Worm (Caenorhabditis elegans) whole organism, midembryonic: Measurements from ENCODE around the gene mpk-1.
A peak's percentile ranks its signal among the peaks of the same experiment; 100 is the strongest.

Experiments
- T22C8.4 ChIP-seq: fragments of 200-800 bp; sonication (Bioruptor generic); IDR thresholded peaks from 2 replicates; pipeline ENCODE4 v1.3.6; 2022; ENCODE audit warnings: missing genetic modification characterization, missing compliant biosample characterization
- cog-1 ChIP-seq: sonication (generic microtip); optimal IDR thresholded peaks from 2 replicates; lab custom pipeline; 2016; ENCODE audit warnings: missing genetic modification characterization, missing compliant biosample characterization
- flt-1 ChIP-seq: fragments of 200-800 bp; sonication (Bioruptor generic); IDR thresholded peaks from 2 replicates; pipeline ENCODE4 v1.3.6; 2022; ENCODE audit warnings: missing genetic modification characterization, missing compliant biosample characterization
- klf-2 ChIP-seq: fragments of 200-800 bp; sonication (Bioruptor generic); conservative IDR thresholded peaks from 2 replicates; pipeline ENCODE4 v1.3.6; 2022; ENCODE audit warnings: missing genetic modification reagents, missing genetic modification characterization, missing compliant biosample characterization
- med-1 ChIP-seq: sonication (generic microtip); optimal IDR thresholded peaks from 2 replicates; lab custom pipeline; 2017; ENCODE audit warnings: missing genetic modification characterization, mild to moderate bottlenecking, missing compliant biosample characterization, antibody characterized with exemption, missing genetic modification reagents; ENCODE audit not compliant: insufficient read depth
- ref-1 ChIP-seq: fragments of 200-800 bp; sonication (Bioruptor generic); conservative IDR thresholded peaks from 2 replicates; pipeline ENCODE4 v1.3.6; 2022; ENCODE audit warnings: missing genetic modification reagents, missing genetic modification characterization, missing compliant biosample characterization
- tab-1 ChIP-seq: fragments of 200-800 bp; sonication (Bioruptor generic); IDR thresholded peaks from 2 replicates; pipeline ENCODE4 v1.3.6; 2022; ENCODE audit warnings: missing genetic modification characterization, missing compliant biosample characterization
- ztf-23 ChIP-seq: fragments of 200-800 bp; sonication (Bioruptor generic); IDR thresholded peaks from 2 replicates; pipeline ENCODE4 v1.3.6; 2022; ENCODE audit warnings: missing genetic modification reagents, missing genetic modification characterization, missing compliant biosample characterization
- ztf-29 ChIP-seq: fragments of 200-800 bp; sonication (Bioruptor generic); IDR thresholded peaks from 2 replicates; pipeline ENCODE4 v1.3.6; 2022; ENCODE audit warnings: missing genetic modification reagents, missing genetic modification characterization, missing compliant biosample characterization

The mpk-1 gene

DNA sequence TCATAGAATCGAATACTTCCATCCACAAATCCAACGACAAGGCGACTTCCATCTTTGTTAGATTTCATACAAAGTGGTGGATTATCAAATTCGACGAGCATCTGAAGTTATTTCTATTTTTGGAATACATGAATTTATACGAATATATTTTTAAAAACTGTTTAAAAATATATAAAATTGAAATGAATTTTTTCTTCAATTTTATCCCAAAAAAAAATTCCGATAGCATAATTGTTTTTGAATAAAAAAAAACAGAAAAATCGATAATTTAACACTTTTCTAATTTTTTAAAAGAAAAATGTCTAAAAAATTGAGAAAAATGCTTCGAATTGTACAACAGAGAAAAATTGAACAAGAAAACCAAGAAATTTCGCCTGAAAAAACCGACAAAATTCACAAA lies 19.7 kb upstream of the mpk-1 start, which contains the start of gene Y44F5A.1:
Gene Y44F5A.1 (minus strand): TSS at position 101 of the 400 bp plus-strand sequence.
- no peak for TF ChIP-seq flt-1 (GFP tag; lab: Robert Waterston, UW)
- no peak for TF ChIP-seq ref-1 (GFP tag; lab: Robert Waterston, UW)
- TF ChIP-seq ztf-29 (GFP tag; lab: Robert Waterston, UW) = no peak
- no peak for TF ChIP-seq med-1 (GFP tag; lab: Kevin White, UChicago)
- TF ChIP-seq T22C8.4 (GFP tag; lab: Robert Waterston, UW) = no peak
- no peak for TF ChIP-seq tab-1 (GFP tag; lab: Robert Waterston, UW)
- no peak for TF ChIP-seq klf-2 (GFP tag; lab: Robert Waterston, UW)
- no peak for TF ChIP-seq cog-1
- no peak for TF ChIP-seq ztf-23 (GFP tag; lab: Robert Waterston, UW)

- TF ChIP-seq T22C8.4 (GFP tag; lab: Robert Waterston, UW) = no peak
- TF ChIP-seq tab-1 (GFP tag; lab: Robert Waterston, UW) = no peak
- no peak for TF ChIP-seq klf-2 (GFP tag; lab: Robert Waterston, UW)
- TF ChIP-seq cog-1 = no peak
- no peak for TF ChIP-seq ztf-23 (GFP tag; lab: Robert Waterston, UW)
- TF ChIP-seq flt-1 (GFP tag; lab: Robert Waterston, UW) = no peak
- TF ChIP-seq ztf-29 (GFP tag; lab: Robert Waterston, UW) = no peak
- no peak for TF ChIP-seq ref-1 (GFP tag; lab: Robert Waterston, UW)
- no peak for TF ChIP-seq med-1 (GFP tag; lab: Kevin White, UChicago)
Observed at ce11 chrIII:4244285-4244684, 16.4 kb upstream of the mpk-1 start, which contains the start of gene zhit-2. TSS of gene zhit-2 (minus strand) at chrIII:4244385.

DNA sequence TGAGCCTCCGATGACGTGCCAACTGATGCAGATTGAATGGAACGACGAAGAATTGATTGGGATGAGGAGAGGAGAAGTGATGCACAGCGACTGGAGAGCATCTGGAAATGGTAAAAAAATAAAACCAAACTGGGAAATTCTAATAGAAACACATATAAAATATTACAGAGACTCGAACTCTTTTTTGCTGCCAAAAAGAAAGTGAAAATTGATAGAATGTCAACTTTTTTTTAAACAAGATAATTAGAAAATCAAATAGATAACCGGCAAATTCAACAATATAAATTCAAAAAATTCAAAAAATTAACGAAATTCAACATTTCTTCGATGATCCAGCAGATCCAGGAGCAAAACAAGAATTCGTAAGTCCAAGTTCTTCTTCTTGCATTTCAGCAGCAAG lies 15.6 kb upstream of the mpk-1 start, which contains the start of gene mrpl-21:
Gene mrpl-21 (minus strand): TSS at position 101 of the 400 bp plus-strand sequence.
- TF ChIP-seq flt-1 (GFP tag; lab: Robert Waterston, UW) (no peak), med-1 (GFP tag; lab: Kevin White, UChicago) (no peak), klf-2 (GFP tag; lab: Robert Waterston, UW) (no peak), cog-1 (no peak), ztf-29 (GFP tag; lab: Robert Waterston, UW) (no peak), ref-1 (GFP tag; lab: Robert Waterston, UW) (no peak), T22C8.4 (GFP tag; lab: Robert Waterston, UW) (no peak), ztf-23 (GFP tag; lab: Robert Waterston, UW) (no peak), tab-1 (GFP tag; lab: Robert Waterston, UW) (no peak)

DNA sequence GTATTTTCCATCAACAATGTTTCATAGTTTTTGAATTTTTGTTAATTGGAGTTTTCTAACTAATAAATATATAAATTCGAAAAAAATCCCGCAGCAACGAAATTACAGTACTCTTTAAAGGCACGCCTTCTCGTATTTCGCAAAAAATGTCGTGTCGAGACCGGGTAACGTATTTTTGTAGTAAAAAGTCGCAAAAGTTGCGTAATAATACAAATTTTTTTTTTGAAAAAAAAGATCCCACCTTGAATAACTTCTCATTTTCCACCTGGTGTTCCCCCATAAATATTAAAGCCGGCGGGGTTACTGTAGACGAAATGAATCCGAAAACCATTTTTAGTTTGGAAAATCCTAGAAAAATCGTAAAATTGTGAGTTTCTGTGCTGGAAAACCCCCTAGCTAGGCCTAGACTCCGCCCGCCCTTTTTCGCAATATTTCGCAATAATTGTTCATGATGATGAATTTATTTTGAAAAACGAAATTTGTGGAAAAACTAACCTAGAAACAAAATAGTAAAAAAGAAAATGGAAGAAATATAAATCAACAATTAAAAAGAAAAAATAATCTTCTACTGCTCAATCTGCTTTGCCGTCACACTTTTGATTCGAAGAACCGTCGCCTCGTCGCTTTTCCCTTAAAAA lies 14.4 kb upstream of the mpk-1 start, which contains the start of gene F43C1.7:
Gene F43C1.7 (minus strand): TSS at position 351 of the 638 bp plus-strand sequence.
- TF ChIP-seq klf-2 (GFP tag; lab: Robert Waterston, UW) = no peak
- no peak for TF ChIP-seq T22C8.4 (GFP tag; lab: Robert Waterston, UW)
- TF ChIP-seq ztf-29 (GFP tag; lab: Robert Waterston, UW) = no peak
- TF ChIP-seq ref-1 (GFP tag; lab: Robert Waterston, UW) = no peak
- no peak for TF ChIP-seq ztf-23 (GFP tag; lab: Robert Waterston, UW)
- no peak for TF ChIP-seq tab-1 (GFP tag; lab: Robert Waterston, UW)
- TF ChIP-seq med-1 (GFP tag; lab: Kevin White, UChicago) = no peak
- no peak for TF ChIP-seq cog-1
- TF ChIP-seq flt-1 (GFP tag; lab: Robert Waterston, UW) = no peak

ce11 chrIII:4241181-4241580 lies 13.3 kb upstream of the mpk-1 start:
- no peak for TF ChIP-seq cog-1
- no peak for TF ChIP-seq T22C8.4 (GFP tag; lab: Robert Waterston, UW)

ce11 chrIII:4240126-4240525 lies 12.2 kb upstream of the mpk-1 start:
- no peak for TF ChIP-seq ztf-23 (GFP tag; lab: Robert Waterston, UW)
- no peak for TF ChIP-seq tab-1 (GFP tag; lab: Robert Waterston, UW)
- no peak for TF ChIP-seq med-1 (GFP tag; lab: Kevin White, UChicago)
- TF ChIP-seq ztf-29 (GFP tag; lab: Robert Waterston, UW) = no peak
- no peak for TF ChIP-seq flt-1 (GFP tag; lab: Robert Waterston, UW)
- no peak for TF ChIP-seq cog-1
- no peak for TF ChIP-seq T22C8.4 (GFP tag; lab: Robert Waterston, UW)
- no peak for TF ChIP-seq ref-1 (GFP tag; lab: Robert Waterston, UW)
- TF ChIP-seq klf-2 (GFP tag; lab: Robert Waterston, UW) = no peak

- TF ChIP-seq ztf-23 (GFP tag; lab: Robert Waterston, UW) (0 out of 2 replicates have a peak, but pooled peaks have one; percentile 36), tab-1 (GFP tag; lab: Robert Waterston, UW) (no peak), klf-2 (GFP tag; lab: Robert Waterston, UW) (no peak), T22C8.4 (GFP tag; lab: Robert Waterston, UW) (no peak), ref-1 (GFP tag; lab: Robert Waterston, UW) (no peak), med-1 (GFP tag; lab: Kevin White, UChicago) (no peak), ztf-29 (GFP tag; lab: Robert Waterston, UW) (no peak), flt-1 (GFP tag; lab: Robert Waterston, UW) (0 out of 2 replicates have a peak, but pooled peaks have one; percentile 44), cog-1 (peak; percentile 89)
Observed at ce11 chrIII:4237660-4238059, 9.8 kb upstream of the mpk-1 start.

DNA sequence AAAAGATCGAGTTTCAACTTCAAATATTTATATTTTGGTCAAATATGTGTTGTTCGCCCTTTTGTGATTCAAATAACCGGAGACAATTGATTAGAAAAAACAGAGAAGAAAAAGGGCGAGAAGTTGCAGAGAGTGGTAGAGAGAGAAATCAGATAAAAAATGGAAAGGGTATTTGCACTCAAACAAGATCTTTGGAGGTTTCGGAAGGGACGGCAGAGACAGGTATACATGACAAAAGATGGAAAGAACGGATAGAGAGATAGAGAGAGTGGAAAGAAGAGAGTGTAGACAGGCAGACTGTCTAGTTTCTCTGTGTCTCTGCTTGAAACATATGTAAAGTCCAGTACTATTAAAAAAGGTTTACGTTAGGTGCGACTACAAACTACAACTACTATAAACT lies 8.3 kb upstream of the mpk-1 start:
- TF ChIP-seq flt-1 (GFP tag; lab: Robert Waterston, UW) (no peak), ref-1 (GFP tag; lab: Robert Waterston, UW) (no peak), med-1 (GFP tag; lab: Kevin White, UChicago) (no peak), klf-2 (GFP tag; lab: Robert Waterston, UW) (no peak), ztf-29 (GFP tag; lab: Robert Waterston, UW) (no peak), ztf-23 (GFP tag; lab: Robert Waterston, UW) (no peak), T22C8.4 (GFP tag; lab: Robert Waterston, UW) (no peak), tab-1 (GFP tag; lab: Robert Waterston, UW) (no peak), cog-1 (no peak)
